Worm (Caenorhabditis elegans) whole organism, late embryonic: ENCODE measurements around the gene C30H6.9.

Experiments used
- C08G9.2 ChIP-seq: sonication (generic microtip); optimal IDR thresholded peaks from 2 replicates; lab custom pipeline; 2016; ENCODE audit warnings: mild to moderate bottlenecking, missing genetic modification characterization, moderate library complexity, missing compliant biosample characterization
- C38D4.7 ChIP-seq: fragments of 200-800 bp; sonication (Bioruptor generic); optimal IDR thresholded peaks from 2 replicates; lab custom pipeline; 2018; ENCODE audit warnings: mild to moderate bottlenecking, missing genetic modification characterization, moderate library complexity, missing compliant biosample characterization
- T23F11.4 ChIP-seq: fragments of 200-800 bp; sonication (Bioruptor generic); optimal IDR thresholded peaks from 2 replicates; lab custom pipeline; 2018; ENCODE audit warnings: mild to moderate bottlenecking, missing genetic modification characterization, missing compliant biosample characterization
- Y22D7AL.16 ChIP-seq: sonication (generic microtip); optimal IDR thresholded peaks from 2 replicates; lab custom pipeline; 2016; ENCODE audit warnings: missing genetic modification characterization, missing compliant biosample characterization
- ahr-1 ChIP-seq: sonication (generic microtip); optimal IDR thresholded peaks from 2 replicates; lab custom pipeline; 2016; ENCODE audit warnings: missing genetic modification characterization, missing compliant biosample characterization
- ama-1 ChIP-seq: fragments of 150-350 bp; optimal IDR thresholded peaks from 2 replicates; lab custom pipeline; 2014
- ceh-24 ChIP-seq: sonication (generic microtip); optimal IDR thresholded peaks from 2 replicates; lab custom pipeline; 2016; ENCODE audit warnings: mild to moderate bottlenecking, missing genetic modification characterization, missing compliant biosample characterization
- ceh-31 ChIP-seq: sonication (generic microtip); optimal IDR thresholded peaks from 2 replicates; lab custom pipeline; 2016; ENCODE audit warnings: missing genetic modification characterization, missing compliant biosample characterization
- ceh-34 ChIP-seq: sonication (generic microtip); optimal IDR thresholded peaks from 2 replicates; lab custom pipeline; 2016; ENCODE audit warnings: mild to moderate bottlenecking, missing genetic modification characterization, missing compliant biosample characterization
- ceh-48 ChIP-seq: sonication (generic microtip); optimal IDR thresholded peaks from 2 replicates; lab custom pipeline; 2016; ENCODE audit warnings: missing genetic modification characterization, inconsistent platforms, missing compliant biosample characterization
- ceh-6 ChIP-seq: fragments of 200-800 bp; sonication (Bioruptor generic); optimal IDR thresholded peaks from 2 replicates; lab custom pipeline; 2018; ENCODE audit warnings: mild to moderate bottlenecking, missing genetic modification characterization, missing compliant biosample characterization
- ceh-9 ChIP-seq: sonication (generic microtip); optimal IDR thresholded peaks from 2 replicates; lab custom pipeline; 2016; ENCODE audit warnings: mild to moderate bottlenecking, missing genetic modification characterization, inconsistent platforms, missing compliant biosample characterization
- che-1 ChIP-seq: sonication (generic microtip); optimal IDR thresholded peaks from 2 replicates; lab custom pipeline; 2016; ENCODE audit warnings: mild to moderate bottlenecking, missing genetic modification characterization, missing compliant biosample characterization
- dve-1 ChIP-seq: sonication (generic microtip); optimal IDR thresholded peaks from 2 replicates; lab custom pipeline; 2017; ENCODE audit warnings: antibody characterized with exemption, mild to moderate bottlenecking, missing genetic modification characterization, missing compliant biosample characterization
- elt-4 ChIP-seq: sonication (generic microtip); optimal IDR thresholded peaks from 2 replicates; lab custom pipeline; 2016; ENCODE audit warnings: missing genetic modification characterization, missing compliant biosample characterization
- ets-4 ChIP-seq: sonication (generic microtip); optimal IDR thresholded peaks from 2 replicates; lab custom pipeline; 2016; ENCODE audit warnings: missing genetic modification characterization, missing compliant biosample characterization
- fax-1 ChIP-seq: sonication (generic microtip); optimal IDR thresholded peaks from 2 replicates; lab custom pipeline; 2016; ENCODE audit warnings: missing genotype, missing genetic modification characterization, missing compliant biosample characterization
- fkh-6 ChIP-seq: sonication (generic microtip); optimal IDR thresholded peaks from 2 replicates; lab custom pipeline; 2016; ENCODE audit warnings: missing genetic modification characterization, missing compliant biosample characterization
- gmeb-2 ChIP-seq: sonication (generic microtip); optimal IDR thresholded peaks from 2 replicates; lab custom pipeline; 2016; ENCODE audit warnings: missing genetic modification characterization, inconsistent platforms, missing compliant biosample characterization
- hlh-30 ChIP-seq: sonication (generic microtip); optimal IDR thresholded peaks from 2 replicates; lab custom pipeline; 2017; ENCODE audit warnings: antibody characterized with exemption, missing genetic modification characterization, missing compliant biosample characterization; ENCODE audit not compliant: insufficient read depth
- hlh-6 ChIP-seq: sonication (generic microtip); optimal IDR thresholded peaks from 2 replicates; lab custom pipeline; 2016; ENCODE audit warnings: missing genotype, missing genetic modification characterization, missing compliant biosample characterization
- hlh-8 ChIP-seq: sonication (generic microtip); optimal IDR thresholded peaks from 2 replicates; lab custom pipeline; 2016; ENCODE audit warnings: missing genotype, missing genetic modification characterization, missing compliant biosample characterization
- lim-6 ChIP-seq: sonication (generic microtip); optimal IDR thresholded peaks from 2 replicates; lab custom pipeline; 2016; ENCODE audit warnings: missing genetic modification characterization, missing compliant biosample characterization
- lin-11 ChIP-seq: fragments of 200-800 bp; sonication (Bioruptor generic); optimal IDR thresholded peaks from 2 replicates; lab custom pipeline; 2018; ENCODE audit warnings: mild to moderate bottlenecking, missing genetic modification characterization, missing compliant biosample characterization
- madf-2 ChIP-seq: sonication (generic microtip); optimal IDR thresholded peaks from 2 replicates; lab custom pipeline; 2017; ENCODE audit warnings: missing genetic modification characterization, missing compliant biosample characterization
- npax-4 ChIP-seq: sonication (generic microtip); optimal IDR thresholded peaks from 2 replicates; lab custom pipeline; 2016; ENCODE audit warnings: missing genetic modification characterization, missing compliant biosample characterization
- pat-9 ChIP-seq: fragments of 200-800 bp; sonication (Bioruptor generic); optimal IDR thresholded peaks from 2 replicates; lab custom pipeline; 2018; ENCODE audit warnings: mild to moderate bottlenecking, missing genetic modification characterization, moderate library complexity, missing compliant biosample characterization
- pqm-1 ChIP-seq: sonication (generic microtip); optimal IDR thresholded peaks from 2 replicates; lab custom pipeline; 2016; ENCODE audit warnings: missing genetic modification characterization, missing compliant biosample characterization
- pros-1 ChIP-seq: fragments of 150-350 bp; optimal IDR thresholded peaks from 2 replicates; lab custom pipeline; 2014; ENCODE audit warnings: missing biosample characterization, missing genetic modification reagents, missing genetic modification characterization
- ref-2 ChIP-seq: sonication (generic microtip); optimal IDR thresholded peaks from 2 replicates; lab custom pipeline; 2016; ENCODE audit warnings: missing genetic modification characterization, missing compliant biosample characterization
- rnt-1 ChIP-seq: sonication (generic microtip); optimal IDR thresholded peaks from 2 replicates; lab custom pipeline; 2016; ENCODE audit warnings: missing genetic modification characterization, missing compliant biosample characterization
- sdc-2 ChIP-seq: sonication (generic microtip); optimal IDR thresholded peaks from 2 replicates; lab custom pipeline; 2016; ENCODE audit warnings: missing genotype, missing genetic modification characterization, missing compliant biosample characterization
- sox-2 ChIP-seq: fragments of 200-800 bp; sonication (Bioruptor generic); IDR thresholded peaks from 2 replicates; pipeline ENCODE4 v1.3.6; 2022; ENCODE audit warnings: missing genetic modification reagents, missing genetic modification characterization, missing compliant biosample characterization
- syd-9 ChIP-seq: sonication (generic microtip); optimal IDR thresholded peaks from 2 replicates; lab custom pipeline; 2016; ENCODE audit warnings: mild to moderate bottlenecking, missing genetic modification characterization, moderate library complexity, missing compliant biosample characterization
- tbx-7 ChIP-seq: sonication (generic microtip); optimal IDR thresholded peaks from 2 replicates; lab custom pipeline; 2016; ENCODE audit warnings: missing genotype, missing genetic modification characterization, missing compliant biosample characterization
- ttx-3 ChIP-seq: sonication (generic microtip); optimal IDR thresholded peaks from 2 replicates; lab custom pipeline; 2016; ENCODE audit warnings: missing genetic modification reagents, missing genetic modification characterization, missing compliant biosample characterization
- unc-3 ChIP-seq, 2 experiments: fragments of 200-800 bp in 1 of 2; sonication (Bioruptor generic) in 1 of 2; sonication (generic microtip) in 1 of 2; conservative IDR thresholded peaks in 1 of 2; optimal IDR thresholded peaks in 1 of 2; 2 replicates each; pipeline versions ENCODE4 v1.3.6 to Lab custom; 2016 to 2022; ENCODE audit warnings: missing compliant biosample characterization in 2 of 2, missing genetic modification characterization in 2 of 2, missing genetic modification reagents in 1 of 2
- unc-55 ChIP-seq: sonication (generic microtip); optimal IDR thresholded peaks from 2 replicates; lab custom pipeline; 2017; ENCODE audit warnings: missing biosample characterization, missing genetic modification reagents, missing genetic modification characterization
- unc-86 ChIP-seq: sonication (generic microtip); optimal IDR thresholded peaks from 2 replicates; lab custom pipeline; 2016; ENCODE audit warnings: missing genetic modification characterization, missing compliant biosample characterization
- zip-5 ChIP-seq: sonication (generic microtip); optimal IDR thresholded peaks from 2 replicates; lab custom pipeline; 2016; ENCODE audit warnings: missing genetic modification characterization, missing compliant biosample characterization

Gene C30H6.9

ce11 chrIV:17380061-17380680 lies at the start of gene C30H6.9, which contains the start of gene dlat-2:
Gene C30H6.9 (minus strand): TSS chrIV:17380170.
Gene dlat-2 (plus strand): TSS chrIV:17380626.
- peak; percentile 31 for TF ChIP-seq ceh-31
- no peak for TF ChIP-seq ceh-48 (tag; lab: Kevin White, UChicago)

ce11 chrIV:17427423-17427822 lies 47.5 kb upstream of the C30H6.9 start, which contains the start of gene C06A12.3:
Gene C06A12.3 (plus strand): TSS chrIV:17427723.
- no peak for TF ChIP-seq ets-4 (tag; lab: Kevin White, UChicago)
- no peak for TF ChIP-seq ceh-6 (GFP tag; lab: Kevin White, UChicago)
- TF ChIP-seq ceh-9 (tag; lab: Kevin White, UChicago) = no peak
- TF ChIP-seq T23F11.4 (GFP tag; lab: Kevin White, UChicago) = no peak
- TF ChIP-seq dve-1 (tag; lab: Kevin White, UChicago) = no peak
- TF ChIP-seq pat-9 = no peak
- no peak for TF ChIP-seq ceh-34 (tag; lab: Kevin White, UChicago)
- TF ChIP-seq C08G9.2 (tag; lab: Kevin White, UChicago) = no peak
- no peak for TF ChIP-seq ref-2 (tag; lab: Kevin White, UChicago)

DNA sequence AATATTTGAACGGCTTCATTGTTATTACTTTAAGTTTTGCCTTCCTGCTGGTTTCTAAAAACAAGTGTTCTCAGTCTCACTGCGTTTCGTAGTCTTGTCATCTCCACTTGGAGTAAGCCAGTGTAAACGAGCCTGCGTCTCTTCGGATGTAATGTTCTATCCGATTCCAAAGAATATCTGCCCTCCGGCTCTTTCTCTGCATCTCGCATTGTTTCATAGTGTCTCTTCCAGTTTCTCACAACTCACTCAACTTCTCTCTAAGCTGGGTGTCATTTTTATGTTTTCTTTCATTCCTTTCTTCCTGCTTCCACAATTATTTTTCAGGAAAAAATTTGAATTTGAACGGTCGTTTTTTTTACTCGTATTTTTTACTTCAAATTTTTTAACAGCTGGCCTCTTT lies 47.0 kb upstream of the C30H6.9 start:
- TF ChIP-seq ceh-24 (no peak), che-1 (tag; lab: Kevin White, UChicago) (no peak), ceh-6 (GFP tag; lab: Kevin White, UChicago) (no peak), lim-6 (tag; lab: Kevin White, UChicago) (no peak), syd-9 (tag; lab: Kevin White, UChicago) (no peak), lin-11 (no peak)

DNA sequence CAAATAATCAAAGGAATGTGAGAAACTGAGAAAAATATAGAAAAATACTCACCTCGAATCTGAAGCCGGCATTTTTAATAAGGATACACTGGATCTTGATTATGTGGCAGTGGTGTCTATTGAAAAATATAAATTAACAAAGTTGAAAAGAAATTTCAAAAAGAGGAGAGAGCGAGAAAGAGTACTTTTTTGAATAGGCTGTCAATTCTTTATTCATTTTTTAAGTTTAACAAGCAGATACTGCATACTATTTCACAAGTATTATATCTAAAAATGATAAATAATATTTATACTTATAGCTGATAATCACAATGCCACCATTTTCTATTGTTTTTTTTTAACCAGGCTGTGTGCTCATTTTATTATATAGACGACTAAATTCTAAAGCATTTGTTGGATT lies 37.8 kb upstream of the C30H6.9 start, which contains the start of gene npr-26:
npr-26 (minus strand) TSS at position 101 of the 400 bp plus-strand sequence.
- TF ChIP-seq gmeb-2 (no peak), zip-5 (tag; lab: Kevin White, UChicago) (no peak), npax-4 (tag; lab: Kevin White, UChicago) (no peak), pqm-1 (tag; lab: Kevin White, UChicago) (no peak), fax-1 (tag; lab: Kevin White, UChicago) (no peak), unc-55 (GFP tag; lab: Kevin White, UChicago) (no peak), elt-4 (tag; lab: Kevin White, UChicago) (no peak), hlh-30 (no peak)

- no peak for TF ChIP-seq fkh-6 (tag; lab: Kevin White, UChicago)
- TF ChIP-seq unc-86 = no peak
- no peak for TF ChIP-seq C38D4.7
- TF ChIP-seq ttx-3 (tag; lab: Kevin White, UChicago) = no peak
- TF ChIP-seq tbx-7 (tag; lab: Kevin White, UChicago) = no peak
- no peak for TF ChIP-seq sox-2 (GFP tag; lab: Robert Waterston, UW)
- TF ChIP-seq hlh-6 = no peak
- no peak for TF ChIP-seq sdc-2 (tag; lab: Kevin White, UChicago)
- TF ChIP-seq dve-1 (tag; lab: Kevin White, UChicago) = no peak
- no peak for TF ChIP-seq ceh-34 (tag; lab: Kevin White, UChicago)
- TF ChIP-seq ahr-1 (tag; lab: Kevin White, UChicago) = no peak
- TF ChIP-seq unc-3 (GFP tag; conservative IDR thresholded peaks at IDR 0.05; lab: Robert Waterston, UW) = no peak
- TF ChIP-seq unc-3 (tag; optimal IDR thresholded peaks at IDR 0.05; lab: Kevin White, UChicago) = no peak
- no peak for TF ChIP-seq hlh-8 (tag; lab: Kevin White, UChicago)
- TF ChIP-seq pat-9 = no peak
- no peak for TF ChIP-seq ets-4 (tag; lab: Kevin White, UChicago)
- no peak for TF ChIP-seq Y22D7AL.16
- TF ChIP-seq ama-1 (lab: Kevin White, UChicago) = no peak
- TF ChIP-seq pros-1 (tag; lab: Kevin White, UChicago) = no peak
- no peak for TF ChIP-seq madf-2
- TF ChIP-seq rnt-1 (tag; lab: Kevin White, UChicago) = no peak
These were observed 33.4 kb upstream of the C30H6.9 start for ce11 chrIV:17413343-17413742.
